Fruit fly (Drosophila melanogaster) whole organism, pupa: ENCODE data around the gene Jhbp14.

ENCODE experiments used
- CG10348 ChIP-seq: fragments of 200-800 bp; sonication (Bioruptor generic); IDR thresholded peaks from 2 replicates; pipeline ENCODE4 v1.3.6; 2022; ENCODE audit warnings: missing biosample characterization, missing genetic modification characterization
- CG12605 ChIP-seq: fragments of 200-800 bp; sonication (Bioruptor generic); IDR thresholded peaks from 2 replicates; pipeline ENCODE4 v1.3.6; 2022; ENCODE audit warnings: missing biosample characterization, missing genetic modification characterization
- CG13204 ChIP-seq: fragments of 200-800 bp; sonication (Bioruptor generic); optimal IDR thresholded peaks from 2 replicates; lab custom pipeline; 2018; ENCODE audit warnings: missing biosample characterization, mild to moderate bottlenecking, missing genetic modification characterization, moderate library complexity
- CG15710 ChIP-seq: fragments of 200-800 bp; sonication (Bioruptor generic); optimal IDR thresholded peaks from 2 replicates; lab custom pipeline; 2018; ENCODE audit warnings: missing biosample characterization, mild to moderate bottlenecking, missing genetic modification characterization, moderate library complexity
- CG8301 ChIP-seq: fragments of 200-800 bp; sonication (Bioruptor generic); optimal IDR thresholded peaks from 2 replicates; lab custom pipeline; 2018; ENCODE audit warnings: missing biosample characterization, mild to moderate bottlenecking, missing genetic modification characterization
- CG9948 ChIP-seq: fragments of 200-800 bp; sonication (Bioruptor generic); optimal IDR thresholded peaks from 2 replicates; lab custom pipeline; 2018; ENCODE audit warnings: missing biosample characterization, mild to moderate bottlenecking, missing genetic modification characterization, moderate library complexity
- EcR ChIP-seq: fragments of 200-800 bp; sonication (Bioruptor generic); optimal IDR thresholded peaks from 3 replicates; lab custom pipeline; 2019; ENCODE audit warnings: missing biosample characterization, missing genetic modification characterization, mild to moderate bottlenecking, moderate library complexity, missing genetic modification reagents
- Ets98B ChIP-seq: fragments of 200-800 bp; sonication (Bioruptor generic); IDR thresholded peaks from 2 replicates; pipeline ENCODE4 v1.3.6; 2022; ENCODE audit warnings: missing biosample characterization, missing genetic modification characterization
- Pif1A ChIP-seq: fragments of 200-800 bp; sonication (Bioruptor generic); optimal IDR thresholded peaks from 3 replicates; lab custom pipeline; 2016; ENCODE audit warnings: missing biosample characterization, missing genetic modification characterization
- Pif1B ChIP-seq: fragments of 200-800 bp; sonication (Bioruptor generic); optimal IDR thresholded peaks from 3 replicates; lab custom pipeline; 2016; ENCODE audit warnings: missing biosample characterization, missing genetic modification characterization
- Snoo ChIP-seq: fragments of 200-800 bp; sonication (Bioruptor generic); optimal IDR thresholded peaks from 3 replicates; lab custom pipeline; 2017; ENCODE audit warnings: missing biosample characterization, mild to moderate bottlenecking, missing genetic modification characterization, inconsistent platforms

- no peak for TF ChIP-seq CG12605 (GFP tag; lab: Robert Waterston, UW)
- TF ChIP-seq CG13204 = no peak
- TF ChIP-seq CG8301 = no peak
- no peak for TF ChIP-seq CG9948 (tag; lab: Kevin White, UChicago)
- no peak for TF ChIP-seq CG10348 (GFP tag; lab: Robert Waterston, UW)
- no peak for TF ChIP-seq CG15710 (tag; lab: Kevin White, UChicago)
- no peak for TF ChIP-seq EcR (GFP tag; lab: Kevin White, UChicago)
- no peak for TF ChIP-seq Pif1B (GFP tag; lab: Kevin White, UChicago)
- no peak for TF ChIP-seq Snoo (tag; lab: Kevin White, UChicago)
- TF ChIP-seq Pif1A (GFP tag; lab: Kevin White, UChicago) = no peak
- no peak for TF ChIP-seq Ets98B (GFP tag; lab: Robert Waterston, UW)
Observed at dm6 chr2L:13265776-13266175, 29.5 kb downstream of the Jhbp14 start, which contains the start of gene CG31848.
